Worm (Caenorhabditis elegans): ENCODE results near the gene M163.21.

The M163.21 gene

DNA sequence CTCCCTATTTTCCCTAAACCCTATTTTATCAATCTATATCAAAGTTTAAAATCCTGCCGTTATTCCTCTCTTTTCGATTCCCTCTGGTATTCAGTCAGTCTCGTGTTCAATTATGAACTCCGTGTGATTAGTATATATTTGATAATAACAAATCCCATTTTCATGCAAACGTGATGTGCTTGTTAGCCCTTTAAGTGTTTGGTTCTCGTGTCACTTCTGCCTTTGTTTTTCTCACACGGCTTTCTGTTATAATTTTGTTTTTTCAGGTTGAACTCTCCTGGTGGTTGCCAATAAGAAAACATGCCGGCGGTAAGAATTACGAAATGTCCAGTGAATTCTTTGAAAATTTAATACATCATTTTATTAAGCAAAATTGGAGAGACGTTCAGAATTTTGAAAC, at the start of gene M163.21:
TSS of gene M163.21 (plus strand) at position 301 of the 400 bp plus-strand sequence.
- TF ChIP-seq ceh-13 (GFP tag; optimal IDR thresholded peaks at IDR 0.05) (no peak), ama-1 (optimal IDR thresholded peaks at IDR 0.05) (no peak), hmbx-1 (tag; optimal IDR thresholded peaks at IDR 0.05) (no peak), tbx-11 (GFP tag; IDR thresholded peaks at IDR 0.05) (no peak), ceh-36 (tag; optimal IDR thresholded peaks at IDR 0.05) (no peak), ets-7 (tag; optimal IDR thresholded peaks at IDR 0.05) (no peak), sea-1 (GFP tag; conservative IDR thresholded peaks at IDR 0.05) (no peak), B0310.2 (tag; optimal IDR thresholded peaks at IDR 0.05) (no peak), tbx-37 (GFP tag; conservative IDR thresholded peaks at IDR 0.05) (no peak), flt-1 (GFP tag; IDR thresholded peaks at IDR 0.05) (no peak), pes-1 (GFP tag; IDR thresholded peaks at IDR 0.05) (no peak), F13C5.2 (tag; optimal IDR thresholded peaks at IDR 0.05) (no peak), tra-4 (tag; optimal IDR thresholded peaks at IDR 0.05) (no peak), hnd-1 (tag; optimal IDR thresholded peaks at IDR 0.05) (no peak), aly-1 (tag; optimal IDR thresholded peaks at IDR 0.05) (no peak), scrt-1 (GFP tag; IDR thresholded peaks at IDR 0.05) (no peak), hmg-4 (GFP tag; optimal IDR thresholded peaks at IDR 0.05) (no peak)

DNA sequence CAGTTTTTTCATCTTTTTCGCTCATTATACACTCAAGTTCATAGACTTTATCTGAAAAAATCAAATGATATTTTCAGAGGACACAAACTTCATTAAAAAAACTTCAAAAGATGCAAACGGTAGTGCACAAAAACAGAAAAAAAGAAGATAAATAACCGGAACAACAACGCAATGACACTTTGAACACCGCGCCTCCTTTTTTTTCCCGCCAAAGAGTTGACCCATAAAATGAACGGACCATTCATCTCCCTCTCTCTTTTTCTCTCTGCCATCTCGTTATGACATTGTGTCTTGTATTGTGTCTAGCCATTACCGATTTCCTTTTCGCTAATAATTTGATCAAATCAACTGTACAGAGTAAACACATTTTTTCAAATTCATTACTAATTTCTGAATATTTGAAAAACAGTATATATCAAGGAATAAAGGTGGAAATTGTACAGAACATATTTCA, 45.1 kb upstream of the M163.21 start, which contains the start of gene F23D12.2:
TSS of gene F23D12.2 (minus strand) at position 51 of the 454 bp plus-strand sequence.
- TF ChIP-seq ceh-13 (GFP tag; optimal IDR thresholded peaks at IDR 0.05), result no peak
- no peak for TF ChIP-seq sea-1 (GFP tag; conservative IDR thresholded peaks at IDR 0.05)
- no peak for TF ChIP-seq pes-1 (GFP tag; IDR thresholded peaks at IDR 0.05)
- TF ChIP-seq tbx-37 (GFP tag; conservative IDR thresholded peaks at IDR 0.05), result no peak
- no peak for TF ChIP-seq F13C5.2 (tag; optimal IDR thresholded peaks at IDR 0.05)
- TF ChIP-seq tra-4 (tag; optimal IDR thresholded peaks at IDR 0.05), result no peak
- no peak for TF ChIP-seq hnd-1 (tag; optimal IDR thresholded peaks at IDR 0.05)
- no peak for TF ChIP-seq ets-7 (tag; optimal IDR thresholded peaks at IDR 0.05)
- no peak for TF ChIP-seq scrt-1 (GFP tag; IDR thresholded peaks at IDR 0.05)
- TF ChIP-seq ceh-36 (tag; optimal IDR thresholded peaks at IDR 0.05), result no peak

- TF ChIP-seq aly-1 (tag; optimal IDR thresholded peaks at IDR 0.05) (no peak), hnd-1 (tag; optimal IDR thresholded peaks at IDR 0.05) (no peak), ets-7 (tag; optimal IDR thresholded peaks at IDR 0.05) (no peak), tra-4 (tag; optimal IDR thresholded peaks at IDR 0.05) (no peak), scrt-1 (GFP tag; IDR thresholded peaks at IDR 0.05) (no peak), tbx-37 (GFP tag; conservative IDR thresholded peaks at IDR 0.05) (no peak), F13C5.2 (tag; optimal IDR thresholded peaks at IDR 0.05) (no peak), hmbx-1 (tag; optimal IDR thresholded peaks at IDR 0.05) (no peak), sea-1 (GFP tag; conservative IDR thresholded peaks at IDR 0.05) (no peak), pes-1 (GFP tag; IDR thresholded peaks at IDR 0.05) (no peak), tbx-11 (GFP tag; IDR thresholded peaks at IDR 0.05) (no peak), hmg-4 (GFP tag; optimal IDR thresholded peaks at IDR 0.05) (no peak), ceh-13 (GFP tag; optimal IDR thresholded peaks at IDR 0.05) (no peak), flt-1 (GFP tag; IDR thresholded peaks at IDR 0.05) (no peak), B0310.2 (tag; optimal IDR thresholded peaks at IDR 0.05) (no peak), ceh-36 (tag; optimal IDR thresholded peaks at IDR 0.05) (no peak), ama-1 (optimal IDR thresholded peaks at IDR 0.05) (no peak)
Measured at ce11 chrX:14423105-14423504, 43.5 kb upstream of the M163.21 start, which contains the start of gene fipr-3. Gene fipr-3, plus strand, starts transcription at chrX:14423405.

ce11 chrX:14424186-14424585, 42.4 kb upstream of the M163.21 start:
- TF ChIP-seq ceh-13 (GFP tag; optimal IDR thresholded peaks at IDR 0.05) (no peak), hmbx-1 (tag; optimal IDR thresholded peaks at IDR 0.05) (no peak), B0310.2 (tag; optimal IDR thresholded peaks at IDR 0.05) (no peak), ets-7 (tag; optimal IDR thresholded peaks at IDR 0.05) (no peak), ama-1 (optimal IDR thresholded peaks at IDR 0.05) (no peak), tbx-11 (GFP tag; IDR thresholded peaks at IDR 0.05) (no peak), hnd-1 (tag; optimal IDR thresholded peaks at IDR 0.05) (no peak), ceh-36 (tag; optimal IDR thresholded peaks at IDR 0.05) (no peak), scrt-1 (GFP tag; IDR thresholded peaks at IDR 0.05) (no peak), sea-1 (GFP tag; conservative IDR thresholded peaks at IDR 0.05) (no peak), pes-1 (GFP tag; IDR thresholded peaks at IDR 0.05) (no peak), tra-4 (tag; optimal IDR thresholded peaks at IDR 0.05) (no peak), F13C5.2 (tag; optimal IDR thresholded peaks at IDR 0.05) (no peak), flt-1 (GFP tag; IDR thresholded peaks at IDR 0.05) (no peak), tbx-37 (GFP tag; conservative IDR thresholded peaks at IDR 0.05) (no peak), hmg-4 (GFP tag; optimal IDR thresholded peaks at IDR 0.05) (no peak)

- TF ChIP-seq aly-1 (tag; optimal IDR thresholded peaks at IDR 0.05), result no peak
- no peak for TF ChIP-seq F13C5.2 (tag; optimal IDR thresholded peaks at IDR 0.05)
- TF ChIP-seq ama-1 (optimal IDR thresholded peaks at IDR 0.05), result no peak
- no peak for TF ChIP-seq hmg-4 (GFP tag; optimal IDR thresholded peaks at IDR 0.05)
Measured at ce11 chrX:14424673-14425072, 42.0 kb upstream of the M163.21 start, which contains the start of gene F23D12.11. Gene F23D12.11, minus strand, starts transcription at chrX:14424751.

DNA sequence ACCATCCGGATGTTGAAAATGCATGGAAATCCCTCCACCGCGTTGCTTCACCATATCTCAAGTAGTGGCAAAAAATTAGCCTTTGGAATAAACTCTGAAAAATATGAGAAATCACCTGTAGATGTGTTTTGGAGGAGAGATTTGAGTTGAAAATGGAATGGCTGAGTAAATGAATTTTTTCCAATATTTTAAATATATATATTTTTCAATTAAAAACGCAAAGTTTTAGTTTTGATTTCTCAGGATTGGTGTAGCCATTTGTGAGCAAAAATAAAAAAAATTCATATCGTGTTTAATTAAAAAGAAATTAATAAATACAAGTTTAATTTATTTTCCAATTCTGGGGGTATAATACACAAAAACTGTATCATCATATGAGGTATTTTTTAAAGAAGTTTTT, 38.6 kb upstream of the M163.21 start, which contains the start of gene F23D12.1:
TSS of gene F23D12.1 (minus strand) at position 101 of the 400 bp plus-strand sequence.
- TF ChIP-seq ceh-13 (GFP tag; optimal IDR thresholded peaks at IDR 0.05), result no peak
- no peak for TF ChIP-seq tbx-11 (GFP tag; IDR thresholded peaks at IDR 0.05)
- no peak for TF ChIP-seq tbx-37 (GFP tag; conservative IDR thresholded peaks at IDR 0.05)
- TF ChIP-seq hmg-4 (GFP tag; optimal IDR thresholded peaks at IDR 0.05), result no peak

DNA sequence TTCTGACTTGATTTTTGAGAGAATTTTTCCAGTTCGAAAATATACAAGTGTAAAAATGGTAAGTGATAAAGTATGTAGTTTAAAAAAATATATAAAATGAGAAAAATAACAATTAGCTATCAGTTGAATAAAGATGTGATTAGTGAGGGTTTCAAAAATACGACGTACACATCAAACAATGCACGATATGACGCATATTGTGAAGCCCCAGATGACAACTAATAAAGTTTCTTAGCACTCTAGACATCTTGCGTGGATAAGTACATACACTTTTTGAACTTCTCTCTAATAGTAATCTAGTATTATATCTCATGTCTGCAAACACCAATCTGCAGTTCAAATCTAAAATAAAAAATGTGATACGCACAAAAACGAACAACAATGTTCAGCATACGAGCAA, 36.2 kb upstream of the M163.21 start:
- TF ChIP-seq ceh-36 (tag; optimal IDR thresholded peaks at IDR 0.05), result no peak
- no peak for TF ChIP-seq aly-1 (tag; optimal IDR thresholded peaks at IDR 0.05)
- TF ChIP-seq scrt-1 (GFP tag; IDR thresholded peaks at IDR 0.05), result no peak
- no peak for TF ChIP-seq flt-1 (GFP tag; IDR thresholded peaks at IDR 0.05)
- no peak for TF ChIP-seq tbx-11 (GFP tag; IDR thresholded peaks at IDR 0.05)
- TF ChIP-seq hnd-1 (tag; optimal IDR thresholded peaks at IDR 0.05), result no peak
- no peak for TF ChIP-seq ets-7 (tag; optimal IDR thresholded peaks at IDR 0.05)
- no peak for TF ChIP-seq sea-1 (GFP tag; conservative IDR thresholded peaks at IDR 0.05)
- TF ChIP-seq ceh-13 (GFP tag; optimal IDR thresholded peaks at IDR 0.05), result no peak
- TF ChIP-seq ama-1 (optimal IDR thresholded peaks at IDR 0.05), result no peak

Data from whole organism, early embryonic.